Fruit fly (Drosophila melanogaster) whole organism, prepupa: Measurements from ENCODE around the gene Teh2.

Experiments used
- CG10631 ChIP-seq: fragments of 200-800 bp; sonication (Bioruptor generic); optimal IDR thresholded peaks from 2 replicates; lab custom pipeline; 2016; ENCODE audit warnings: missing biosample characterization, missing genetic modification characterization
- CG11294 ChIP-seq: fragments of 200-800 bp; sonication (Bioruptor generic); IDR thresholded peaks from 2 replicates; pipeline ENCODE4 v1.3.6; 2022; ENCODE audit warnings: missing biosample characterization, missing genetic modification characterization
- CG1621 ChIP-seq: fragments of 200-800 bp; sonication (Bioruptor generic); optimal IDR thresholded peaks from 3 replicates; lab custom pipeline; 2018; ENCODE audit warnings: missing biosample characterization, mild to moderate bottlenecking, missing genetic modification characterization
- CG16779 ChIP-seq: fragments of 200-800 bp; sonication (Bioruptor generic); optimal IDR thresholded peaks from 3 replicates; lab custom pipeline; 2017; ENCODE audit warnings: missing biosample characterization, mild to moderate bottlenecking, missing genetic modification characterization
- CG31627 ChIP-seq: fragments of 200-800 bp; sonication (Bioruptor generic); optimal IDR thresholded peaks from 3 replicates; lab custom pipeline; 2016; ENCODE audit warnings: missing biosample characterization, missing genetic modification characterization
- CG32006 ChIP-seq: fragments of 200-800 bp; sonication (Bioruptor generic); optimal IDR thresholded peaks from 3 replicates; lab custom pipeline; 2017; ENCODE audit warnings: missing biosample characterization, mild to moderate bottlenecking, missing genetic modification characterization
- CG34406 ChIP-seq: fragments of 200-800 bp; sonication (Bioruptor generic); optimal IDR thresholded peaks from 3 replicates; lab custom pipeline; 2016; ENCODE audit warnings: missing biosample characterization, missing genetic modification characterization
- CG3919 ChIP-seq: fragments of 200-800 bp; sonication (Bioruptor generic); optimal IDR thresholded peaks from 3 replicates; lab custom pipeline; 2016; ENCODE audit warnings: missing biosample characterization, missing genetic modification characterization
- CG4318 ChIP-seq: fragments of 200-800 bp; sonication (Bioruptor generic); optimal IDR thresholded peaks from 3 replicates; lab custom pipeline; 2017; ENCODE audit warnings: missing biosample characterization, mild to moderate bottlenecking, missing genetic modification characterization
- CG6163 ChIP-seq: fragments of 200-800 bp; sonication (Bioruptor generic); IDR thresholded peaks from 3 replicates; pipeline ENCODE4 v1.3.6; 2022; ENCODE audit warnings: missing biosample characterization, missing genetic modification characterization
- CG6276 ChIP-seq: fragments of 200-800 bp; sonication (Bioruptor generic); optimal IDR thresholded peaks from 2 replicates; lab custom pipeline; 2017; ENCODE audit warnings: missing biosample characterization, mild to moderate bottlenecking, missing genetic modification characterization
- CG6854 ChIP-seq: fragments of 200-800 bp; sonication (Bioruptor generic); optimal IDR thresholded peaks from 2 replicates; lab custom pipeline; 2017; ENCODE audit warnings: missing biosample characterization, mild to moderate bottlenecking, missing genetic modification characterization
- CG7368 ChIP-seq: fragments of 200-800 bp; sonication (Bioruptor generic); optimal IDR thresholded peaks from 3 replicates; lab custom pipeline; 2016; ENCODE audit warnings: missing biosample characterization, missing genetic modification characterization
- CG8319 ChIP-seq: fragments of 200-800 bp; sonication (Bioruptor generic); optimal IDR thresholded peaks from 3 replicates; lab custom pipeline; 2016; ENCODE audit warnings: missing biosample characterization, missing genetic modification characterization
- CG9139 ChIP-seq: fragments of 200-800 bp; sonication (Bioruptor generic); optimal IDR thresholded peaks from 3 replicates; lab custom pipeline; 2017; ENCODE audit warnings: missing biosample characterization, mild to moderate bottlenecking, missing genetic modification characterization
- Gug ChIP-seq: fragments of 200-800 bp; sonication (Bioruptor generic); IDR thresholded peaks from 2 replicates; pipeline ENCODE4 v1.3.6; 2022; ENCODE audit warnings: missing biosample characterization, missing genetic modification characterization
- Hr38 ChIP-seq: sonication (Bioruptor generic); optimal IDR thresholded peaks from 2 replicates; lab custom pipeline; 2016; ENCODE audit warnings: missing biosample characterization, missing genetic modification characterization
- Hr39 ChIP-seq: fragments of 200-800 bp; sonication (Bioruptor generic); optimal IDR thresholded peaks from 2 replicates; lab custom pipeline; 2016; ENCODE audit warnings: missing biosample characterization, missing genetic modification characterization
- Hr4 ChIP-seq: fragments of 200-800 bp; sonication (Bioruptor generic); optimal IDR thresholded peaks from 3 replicates; lab custom pipeline; 2016; ENCODE audit warnings: missing biosample characterization, missing genetic modification characterization
- OdsH ChIP-seq: fragments of 200-800 bp; sonication (Bioruptor generic); optimal IDR thresholded peaks from 3 replicates; lab custom pipeline; 2016; ENCODE audit warnings: missing biosample characterization, missing genetic modification characterization
- Smox ChIP-seq: fragments of 200-800 bp; sonication (Bioruptor generic); optimal IDR thresholded peaks from 3 replicates; lab custom pipeline; 2016; ENCODE audit warnings: missing biosample characterization, missing genetic modification characterization
- Sox14 ChIP-seq: fragments of 200-800 bp; sonication (Bioruptor generic); optimal IDR thresholded peaks from 3 replicates; lab custom pipeline; 2016; ENCODE audit warnings: missing biosample characterization, missing genetic modification characterization
- Sox15 ChIP-seq: fragments of 200-800 bp; sonication (Bioruptor generic); optimal IDR thresholded peaks from 3 replicates; lab custom pipeline; 2016; ENCODE audit warnings: missing biosample characterization, missing genetic modification characterization
- acj6 ChIP-seq: fragments of 200-800 bp; sonication (Bioruptor generic); optimal IDR thresholded peaks from 3 replicates; lab custom pipeline; 2016; ENCODE audit warnings: missing biosample characterization, missing genetic modification characterization
- cyc ChIP-seq: fragments of 200-800 bp; sonication (Bioruptor generic); optimal IDR thresholded peaks from 3 replicates; lab custom pipeline; 2016; ENCODE audit warnings: missing biosample characterization, missing genetic modification characterization
- dsx ChIP-seq: fragments of 200-800 bp; optimal IDR thresholded peaks from 3 replicates; lab custom pipeline; 2019; ENCODE audit warnings: missing biosample characterization, mild to moderate bottlenecking, missing genetic modification characterization, moderate library complexity; ENCODE audit not compliant: poor library complexity, severe bottlenecking
- eg ChIP-seq: fragments of 200-800 bp; sonication (Bioruptor generic); IDR thresholded peaks from 3 replicates; pipeline ENCODE4 v1.3.6; 2022; ENCODE audit warnings: missing biosample characterization, missing genetic modification characterization
- esn ChIP-seq: fragments of 200-800 bp; sonication (Bioruptor generic); optimal IDR thresholded peaks from 2 replicates; lab custom pipeline; 2016; ENCODE audit warnings: missing biosample characterization, mild to moderate bottlenecking, missing genetic modification characterization, moderate library complexity
- fd59A ChIP-seq: fragments of 200-800 bp; sonication (Bioruptor generic); optimal IDR thresholded peaks from 2 replicates; lab custom pipeline; 2017; ENCODE audit warnings: missing biosample characterization, mild to moderate bottlenecking, missing genetic modification characterization, missing genetic modification reagents
- fd85E ChIP-seq: fragments of 200-800 bp; sonication (Bioruptor generic); optimal IDR thresholded peaks from 3 replicates; lab custom pipeline; 2016; ENCODE audit warnings: missing biosample characterization, missing genetic modification characterization
- fkh ChIP-seq: fragments of 200-800 bp; sonication (Bioruptor generic); optimal IDR thresholded peaks from 3 replicates; lab custom pipeline; 2017; ENCODE audit warnings: missing biosample characterization, mild to moderate bottlenecking, missing genetic modification characterization, moderate library complexity
- lz ChIP-seq: fragments of 200-800 bp; sonication (Bioruptor generic); optimal IDR thresholded peaks from 3 replicates; lab custom pipeline; 2016; ENCODE audit warnings: missing biosample characterization, missing genetic modification characterization
- pdm3 ChIP-seq: fragments of 200-800 bp; sonication (Bioruptor generic); optimal IDR thresholded peaks from 3 replicates; lab custom pipeline; 2016; ENCODE audit warnings: missing biosample characterization, missing genetic modification characterization
- salr ChIP-seq, 2 experiments: fragments of 200-800 bp; sonication (Bioruptor generic); optimal IDR thresholded peaks; 3 replicates each; lab custom pipeline; 2016 to 2018; ENCODE audit warnings: missing biosample characterization in 2 of 2, missing genetic modification characterization in 2 of 2, mild to moderate bottlenecking in 1 of 2
- spab ChIP-seq: fragments of 200-800 bp; sonication (Bioruptor generic); optimal IDR thresholded peaks from 2 replicates; lab custom pipeline; 2017; ENCODE audit warnings: missing biosample characterization, mild to moderate bottlenecking, missing genetic modification characterization, missing genetic modification reagents
- topi ChIP-seq: fragments of 200-800 bp; sonication (Bioruptor generic); optimal IDR thresholded peaks from 3 replicates; lab custom pipeline; 2016; ENCODE audit warnings: missing biosample characterization, missing genetic modification characterization

Gene Teh2

DNA sequence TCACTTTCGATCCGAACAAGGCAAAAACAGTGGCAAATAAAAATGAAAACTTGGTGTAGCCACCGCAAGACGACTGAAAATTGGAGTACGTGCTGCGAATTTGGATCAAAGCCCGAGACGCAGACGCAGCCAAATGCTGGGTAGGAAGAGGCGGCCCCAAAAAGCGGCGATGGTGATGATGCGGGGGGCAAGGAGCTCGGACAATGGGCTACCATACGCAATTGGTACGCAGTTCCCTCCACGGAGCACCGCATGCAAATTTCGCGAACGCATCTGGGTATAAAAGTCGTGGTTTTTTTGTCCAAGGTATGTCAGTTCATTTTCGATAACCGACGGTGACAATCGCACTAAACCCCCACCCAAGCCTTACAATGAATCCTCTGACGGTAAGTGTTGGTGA is 27.3 kb upstream of the Teh2 start, which contains the start of gene Cpr64Ad:
Gene Cpr64Ad (plus strand): TSS at position 301 of the 400 bp plus-strand sequence.
- TF ChIP-seq CG6163: 0 out of 3 replicates have a peak, but pooled peaks have one; percentile 10
- no peak for TF ChIP-seq CG32006
- no peak for TF ChIP-seq fkh (GFP tag; lab: Kevin White, UChicago)
- TF ChIP-seq CG34406 (GFP tag; lab: Kevin White, UChicago): no peak
- TF ChIP-seq CG8319 (GFP tag; lab: Kevin White, UChicago): no peak
- no peak for TF ChIP-seq CG4318
- TF ChIP-seq Hr4 (GFP tag; lab: Kevin White, UChicago): no peak

DNA sequence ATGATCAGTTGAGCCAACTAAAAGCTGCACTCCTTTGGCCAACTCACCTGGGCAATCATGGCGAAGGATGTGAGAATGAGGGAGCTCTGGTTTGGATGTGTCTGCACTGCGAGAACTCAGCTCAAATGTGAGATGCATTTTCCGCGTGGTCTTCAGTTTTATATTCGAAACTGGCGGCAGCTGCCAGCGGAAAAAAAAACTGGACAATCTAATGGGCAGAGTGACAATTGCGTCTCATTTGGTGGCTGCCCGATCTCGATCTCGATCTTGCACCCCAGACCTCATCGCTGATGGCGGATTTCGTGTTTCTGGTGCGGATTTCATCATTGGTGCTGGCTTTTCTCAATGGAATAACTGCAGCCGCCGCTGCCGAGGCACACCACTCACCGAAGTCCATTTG is 25.0 kb upstream of the Teh2 start, which contains the start of gene Cpr64Ac:
Gene Cpr64Ac (minus strand): TSS at position 101 of the 400 bp plus-strand sequence.
- no peak for TF ChIP-seq acj6 (GFP tag; lab: Kevin White, UChicago)
- TF ChIP-seq Sox15 (GFP tag; lab: Kevin White, UChicago): no peak
- TF ChIP-seq CG6854 (GFP tag; lab: Kevin White, UChicago): no peak
- TF ChIP-seq cyc: no peak
- TF ChIP-seq CG16779: no peak
- no peak for TF ChIP-seq CG8319 (GFP tag; lab: Kevin White, UChicago)
- no peak for TF ChIP-seq spab (GFP tag; lab: Kevin White, UChicago)
- TF ChIP-seq fkh (GFP tag; lab: Kevin White, UChicago): no peak

DNA sequence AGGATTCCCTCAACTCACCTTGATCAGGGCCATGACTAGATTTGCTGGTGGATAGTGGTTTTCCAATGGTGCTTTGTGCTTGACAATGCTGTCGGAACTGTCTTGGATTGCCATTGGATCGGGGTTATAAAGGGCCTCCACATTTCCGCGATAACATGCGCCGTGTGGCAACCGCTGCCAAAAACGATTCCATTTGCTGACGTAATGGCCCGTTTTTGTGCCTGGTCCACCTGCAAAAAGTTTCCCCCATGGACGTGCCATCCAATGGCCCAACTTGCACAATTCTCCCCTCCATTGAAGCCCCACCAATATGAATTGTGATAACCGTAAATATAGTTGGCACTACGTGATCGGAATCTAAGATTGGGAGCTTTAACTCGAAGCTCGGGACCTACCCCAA is 23.6 kb upstream of the Teh2 start, which contains the start of gene Cpr64Ab:
Gene Cpr64Ab (minus strand): TSS at position 101 of the 400 bp plus-strand sequence.
- TF ChIP-seq Sox14 (GFP tag; lab: Kevin White, UChicago) (no peak), Hr38 (no peak), fd59A (GFP tag; lab: Kevin White, UChicago) (no peak), Smox (no peak), salr (GFP tag; optimal IDR thresholded peaks at IDR 0.05; lab: Kevin White, UChicago) (no peak), esn (GFP tag; lab: Kevin White, UChicago) (no peak), CG10631 (GFP tag; lab: Kevin White, UChicago) (no peak)
- TF ChIP-seq, all 60 proteins: peak for 0

DNA sequence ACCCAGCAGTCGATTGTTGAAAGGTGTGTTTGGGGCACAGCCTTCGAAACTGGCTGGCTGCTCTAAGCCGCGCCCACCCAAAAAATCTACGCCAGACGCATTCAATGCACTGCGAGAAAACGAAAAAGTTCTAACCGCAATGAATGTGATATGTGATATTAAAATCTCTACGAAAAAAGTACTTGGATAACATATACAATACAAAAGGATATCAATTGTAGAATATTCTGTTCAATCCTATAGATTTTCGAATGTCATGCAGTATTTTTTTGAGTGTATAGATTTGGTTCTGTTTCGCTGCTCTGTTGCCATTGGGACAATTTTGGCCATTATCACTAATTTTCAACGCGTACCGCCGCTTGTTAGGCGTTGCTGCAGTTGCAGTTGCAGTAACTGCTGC is 21.9 kb upstream of the Teh2 start:
- TF ChIP-seq lz (no peak), eg (peak; percentile 85), CG6163 (peak; percentile 41; the same call in 2 of the 3 replicates), topi (no peak), Hr39 (no peak), CG6276 (peak; percentile 40), CG3919 (GFP tag; lab: Kevin White, UChicago) (peak; percentile 36), Gug (GFP tag; lab: Robert Waterston, UW) (peak; percentile 47), CG7368 (no peak), fd59A (GFP tag; lab: Kevin White, UChicago) (no peak), CG11294 (GFP tag; lab: Robert Waterston, UW) (peak; percentile 67), CG16779 (no peak), Sox15 (GFP tag; lab: Kevin White, UChicago) (no peak), CG1621 (no peak), pdm3 (GFP tag; lab: Kevin White, UChicago) (no peak), OdsH (GFP tag; lab: Kevin White, UChicago) (no peak)

DNA sequence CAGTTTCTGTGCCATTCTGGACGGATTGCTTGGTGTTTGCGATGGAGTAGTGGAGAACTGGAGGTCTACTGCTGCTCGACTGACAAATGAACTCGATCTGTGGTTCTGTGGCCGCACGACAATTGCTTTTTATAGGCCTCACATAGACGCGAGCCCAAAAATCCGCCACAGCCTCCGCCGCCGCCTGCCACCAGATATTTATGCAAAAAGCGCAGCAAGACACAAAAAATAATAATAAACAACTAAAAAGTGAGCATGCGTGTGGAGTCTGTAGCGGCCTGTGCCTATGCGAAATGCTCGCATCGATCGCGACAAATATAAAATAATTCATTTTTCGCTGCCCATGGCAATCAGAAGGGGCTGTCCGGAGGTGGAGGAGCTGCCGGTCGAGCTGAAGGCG is 21.3 kb upstream of the Teh2 start, which contains the start of gene Cpr64Aa:
Gene Cpr64Aa (minus strand): TSS at position 101 of the 400 bp plus-strand sequence.
- TF ChIP-seq dsx (no peak), cyc (no peak), eg (0 out of 3 replicates have a peak, but pooled peaks have one; percentile 37), acj6 (GFP tag; lab: Kevin White, UChicago) (no peak), CG31627 (no peak), CG9139 (GFP tag; lab: Kevin White, UChicago) (no peak), fd85E (GFP tag; lab: Kevin White, UChicago) (no peak)
